Fruit fly (Drosophila melanogaster) whole organism, adult: ENCODE results near the gene CG31482.

ENCODE experiments used
- CG11617 ChIP-seq: fragments of 200-800 bp; sonication (Bioruptor generic); optimal IDR thresholded peaks from 2 replicates; lab custom pipeline; 2017; ENCODE audit warnings: mild to moderate bottlenecking, missing biosample characterization, missing genetic modification reagents, missing genetic modification characterization
- CG12768 ChIP-seq: fragments of 200-800 bp; sonication (Bioruptor generic); optimal IDR thresholded peaks from 2 replicates; lab custom pipeline; 2017; ENCODE audit warnings: missing biosample characterization, missing genetic modification characterization, mild to moderate bottlenecking, moderate library complexity, missing genetic modification reagents
- CG14711 ChIP-seq: fragments of 200-800 bp; sonication (Bioruptor generic); optimal IDR thresholded peaks from 2 replicates; lab custom pipeline; 2018; ENCODE audit warnings: missing biosample characterization, mild to moderate bottlenecking, missing genetic modification characterization, moderate library complexity
- CG1620 ChIP-seq: fragments of 200-800 bp; sonication (Bioruptor generic); optimal IDR thresholded peaks from 2 replicates; lab custom pipeline; 2016; ENCODE audit warnings: missing biosample characterization, missing genetic modification characterization
- CG33017 ChIP-seq: fragments of 200-800 bp; sonication (Bioruptor generic); optimal IDR thresholded peaks from 2 replicates; lab custom pipeline; 2018; ENCODE audit warnings: missing biosample characterization, mild to moderate bottlenecking, missing genetic modification characterization, moderate library complexity
- CG5204 ChIP-seq: fragments of 200-800 bp; sonication (Bioruptor generic); optimal IDR thresholded peaks from 2 replicates; lab custom pipeline; 2016; ENCODE audit warnings: missing biosample characterization, missing genetic modification characterization
- CG7045 ChIP-seq: fragments of 200-800 bp; sonication (Bioruptor generic); optimal IDR thresholded peaks from 2 replicates; lab custom pipeline; 2017; ENCODE audit warnings: missing biosample characterization, mild to moderate bottlenecking, missing genetic modification characterization
- CG7101 ChIP-seq: fragments of 200-800 bp; sonication (Bioruptor generic); optimal IDR thresholded peaks from 2 replicates; lab custom pipeline; 2018; ENCODE audit warnings: missing biosample characterization, mild to moderate bottlenecking, missing genetic modification characterization, moderate library complexity
- Clk ChIP-seq: fragments of 200-800 bp; sonication (Bioruptor generic); optimal IDR thresholded peaks from 2 replicates; lab custom pipeline; 2017; ENCODE audit warnings: missing biosample characterization, missing genetic modification characterization
- Crg-1 ChIP-seq: fragments of 200-800 bp; sonication (Bioruptor generic); optimal IDR thresholded peaks from 2 replicates; lab custom pipeline; 2016; ENCODE audit warnings: missing biosample characterization, missing genetic modification characterization
- Hr96 ChIP-seq: fragments of 200-800 bp; sonication (Bioruptor generic); optimal IDR thresholded peaks from 2 replicates; lab custom pipeline; 2016; ENCODE audit warnings: missing biosample characterization, missing genetic modification characterization
- Mnt ChIP-seq: fragments of 200-800 bp; sonication (Bioruptor generic); optimal IDR thresholded peaks from 2 replicates; lab custom pipeline; 2016; ENCODE audit warnings: missing biosample characterization, mild to moderate bottlenecking, missing genetic modification characterization
- bab1 ChIP-seq: fragments of 200-800 bp; sonication (Bioruptor generic); optimal IDR thresholded peaks from 3 replicates; lab custom pipeline; 2019; ENCODE audit warnings: missing biosample characterization, mild to moderate bottlenecking, missing genetic modification characterization, moderate library complexity
- cic ChIP-seq: fragments of 200-800 bp; sonication (Bioruptor generic); optimal IDR thresholded peaks from 2 replicates; lab custom pipeline; 2017; ENCODE audit warnings: missing biosample characterization, mild to moderate bottlenecking, missing genetic modification characterization, moderate library complexity
- cnc ChIP-seq, 2 experiments: fragments of >200 bp; optimal IDR thresholded peaks; 2 replicates each; lab custom pipeline; 2017
- kay ChIP-seq: fragments of 200-800 bp; sonication (Bioruptor generic); peaks from one replicate; lab custom pipeline; 2016; ENCODE audit warnings: missing biosample characterization, missing genetic modification characterization, borderline replicate concordance
- ovo ChIP-seq: fragments of 200-800 bp; sonication (Bioruptor generic); optimal IDR thresholded peaks from 2 replicates; lab custom pipeline; 2016; ENCODE audit warnings: missing biosample characterization, missing genetic modification characterization
- pad ChIP-seq: fragments of 200-800 bp; sonication (Bioruptor generic); optimal IDR thresholded peaks from 3 replicates; lab custom pipeline; 2017; ENCODE audit warnings: missing biosample characterization, missing genetic modification characterization, mild to moderate bottlenecking, moderate library complexity, missing genetic modification reagents
- tj ChIP-seq: fragments of 200-800 bp; sonication (Bioruptor generic); optimal IDR thresholded peaks from 3 replicates; lab custom pipeline; 2017; ENCODE audit warnings: missing biosample characterization, mild to moderate bottlenecking, missing genetic modification characterization, moderate library complexity
- toe ChIP-seq: fragments of 200-800 bp; sonication (Bioruptor generic); optimal IDR thresholded peaks from 2 replicates; lab custom pipeline; 2016; ENCODE audit warnings: missing biosample characterization, missing genetic modification characterization

Gene CG31482

DNA sequence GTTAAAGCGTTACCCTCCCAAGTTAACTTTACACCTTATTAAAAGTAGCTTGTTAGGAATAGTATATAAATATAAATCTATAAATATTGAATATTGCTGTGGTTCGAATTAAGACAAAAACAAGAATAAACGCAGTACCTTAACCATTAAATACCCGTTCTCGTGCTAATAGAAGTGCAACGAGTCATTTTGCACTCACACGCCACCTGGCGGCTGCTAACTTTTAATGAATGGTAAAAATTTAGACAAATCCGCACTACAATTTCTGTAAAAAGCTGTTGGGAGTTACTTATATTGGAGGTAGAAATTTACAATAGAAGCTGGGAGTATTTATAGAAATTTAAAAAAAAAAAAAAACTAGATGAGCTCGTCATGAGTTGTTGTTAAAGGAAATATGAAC lies 4.1 kb downstream of the CG31482 start:
- no peak for TF ChIP-seq CG7101 (tag; lab: Kevin White, UChicago)
- no peak for TF ChIP-seq CG11617 (GFP tag; lab: Kevin White, UChicago)
- TF ChIP-seq CG33017: no peak
- no peak for TF ChIP-seq toe (GFP tag; lab: Kevin White, UChicago)
- TF ChIP-seq Clk (GFP tag; lab: Kevin White, UChicago): no peak
- TF ChIP-seq CG5204 (GFP tag; lab: Kevin White, UChicago): no peak
- TF ChIP-seq bab1: no peak
- TF ChIP-seq CG14711: no peak
- no peak for TF ChIP-seq kay (GFP tag; lab: Kevin White, UChicago)
- TF ChIP-seq Hr96 (GFP tag; lab: Kevin White, UChicago): no peak

dm6 chr3R:6608814-6609213 lies 7.8 kb downstream of the CG31482 start, which contains the start of gene glob2:
glob2 (minus strand) TSS chr3R:6608914.
- TF ChIP-seq cnc (optimal IDR thresholded peaks at IDR 0.05; lab: Kevin White, UChicago) (no peak), CG33017 (no peak), CG1620 (no peak)

- TF ChIP-seq CG5204 (GFP tag; lab: Kevin White, UChicago): no peak
- TF ChIP-seq CG33017: no peak
- TF ChIP-seq Clk (GFP tag; lab: Kevin White, UChicago): no peak
- no peak for TF ChIP-seq CG1620
- TF ChIP-seq Hr96 (GFP tag; lab: Kevin White, UChicago): no peak
- TF ChIP-seq cic (GFP tag; lab: Kevin White, UChicago): no peak
- no peak for TF ChIP-seq ovo (GFP tag; lab: Kevin White, UChicago)
- TF ChIP-seq Mnt (GFP tag; lab: Kevin White, UChicago): no peak
Measured at dm6 chr3R:6627800-6628199, 26.8 kb downstream of the CG31482 start, which contains the start of gene sowi. sowi (minus strand) TSS chr3R:6627900.

DNA sequence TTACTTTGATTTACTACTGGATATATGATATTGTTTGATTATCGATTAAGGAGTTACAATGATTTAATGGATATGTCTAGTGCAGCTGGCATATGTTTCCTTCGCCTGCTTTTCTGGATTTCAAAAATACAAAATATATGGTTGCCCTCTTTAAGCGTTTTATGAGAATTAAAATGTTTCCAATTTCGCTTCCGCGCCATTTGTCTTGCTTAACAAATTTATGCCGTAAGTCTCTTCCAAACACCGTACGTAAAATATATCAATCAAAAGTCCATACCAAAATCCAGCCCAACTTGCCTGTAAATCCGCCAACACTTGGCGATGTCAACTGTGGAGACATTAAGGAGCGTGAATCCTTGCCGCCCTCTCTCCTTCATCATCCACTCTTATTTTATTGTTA lies 28.2 kb downstream of the CG31482 start, which contains the start of gene CG15177:
Gene CG15177, minus strand, starts transcription at position 101 of the 400 bp plus-strand sequence.
- no peak for TF ChIP-seq CG14711
- no peak for TF ChIP-seq cic (GFP tag; lab: Kevin White, UChicago)
- TF ChIP-seq Mnt (GFP tag; lab: Kevin White, UChicago): no peak
- TF ChIP-seq Crg-1: no peak

dm6 chr3R:6629851-6630250 lies 28.8 kb downstream of the CG31482 start, which contains the start of gene sunz:
sunz (plus strand) TSS chr3R:6630151.
- TF ChIP-seq tj (no peak), CG7101 (tag; lab: Kevin White, UChicago) (no peak), CG7045 (GFP tag; lab: Kevin White, UChicago) (no peak), kay (GFP tag; lab: Kevin White, UChicago) (no peak), bab1 (no peak), Crg-1 (no peak), pad (GFP tag; lab: Kevin White, UChicago) (no peak), CG12768 (GFP tag; lab: Kevin White, UChicago) (no peak), CG11617 (GFP tag; lab: Kevin White, UChicago) (no peak), CG33017 (no peak), Hr96 (GFP tag; lab: Kevin White, UChicago) (no peak), CG14711 (no peak), cnc (optimal IDR thresholded peaks at IDR 0.05; lab: Kevin White, UChicago) (no peak), cic (GFP tag; lab: Kevin White, UChicago) (no peak)

DNA sequence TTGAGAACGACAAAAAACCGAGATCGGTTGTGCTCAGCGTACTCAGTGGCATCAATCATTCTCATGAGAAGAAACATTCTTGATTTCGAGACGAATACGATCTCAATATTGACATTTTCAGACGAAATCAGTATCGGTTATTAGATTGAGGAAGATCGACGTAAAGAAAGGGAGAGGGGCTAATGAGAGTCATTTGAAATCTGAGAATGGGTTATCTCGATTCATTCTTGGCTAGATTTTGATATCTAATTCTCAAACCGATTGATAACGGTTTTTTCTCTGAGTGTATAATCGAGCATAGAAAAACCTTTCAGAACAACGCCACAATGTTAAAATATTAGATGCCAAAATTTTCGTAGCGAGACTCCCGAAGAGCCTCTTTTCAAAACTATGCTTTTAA lies 39.9 kb downstream of the CG31482 start, which contains the start of gene CG31286:
Gene CG31286, plus strand, starts transcription at position 301 of the 400 bp plus-strand sequence.
- TF ChIP-seq cic (GFP tag; lab: Kevin White, UChicago): no peak
- no peak for TF ChIP-seq CG11617 (GFP tag; lab: Kevin White, UChicago)
- no peak for TF ChIP-seq cnc (optimal IDR thresholded peaks at IDR 0.05; lab: Kevin White, UChicago)

DNA sequence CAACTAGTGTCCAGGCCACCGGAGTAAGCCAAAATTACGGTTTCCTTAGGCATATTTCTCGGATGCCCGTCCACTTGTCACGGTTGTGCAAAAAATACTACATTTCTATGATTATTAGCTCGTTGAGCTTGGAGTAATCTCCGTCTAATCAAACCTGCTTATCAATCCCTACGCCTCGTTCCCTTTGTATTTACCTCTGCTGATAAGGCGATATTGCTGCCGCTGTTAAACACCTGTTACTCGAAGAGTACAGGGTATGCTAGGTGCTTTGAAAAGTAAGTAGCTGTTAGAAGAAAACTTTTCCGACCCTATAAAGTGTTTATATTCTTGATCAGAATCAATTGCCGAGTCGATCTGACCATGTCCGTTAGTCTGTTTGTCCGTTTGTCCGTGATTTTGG lies 43.3 kb downstream of the CG31482 start, which contains the start of gene Ass:
Gene Ass, minus strand, starts transcription at position 101 of the 400 bp plus-strand sequence.
- TF ChIP-seq cic (GFP tag; lab: Kevin White, UChicago) (peak; percentile 34), kay (GFP tag; lab: Kevin White, UChicago) (no peak)

dm6 chr3R:6646740-6647139 lies 45.7 kb downstream of the CG31482 start, which contains the start of gene Taf1:
Taf1 (plus strand) TSS chr3R:6646889.
- peak; percentile 20 for TF ChIP-seq Hr96 (GFP tag; lab: Kevin White, UChicago)
- TF ChIP-seq toe (GFP tag; lab: Kevin White, UChicago): peak; percentile 60
- no peak for TF ChIP-seq Crg-1
- TF ChIP-seq bab1: peak; percentile 17
- TF ChIP-seq Mnt (GFP tag; lab: Kevin White, UChicago): peak; percentile 20
- TF ChIP-seq CG12768 (GFP tag; lab: Kevin White, UChicago): peak; percentile 39
- TF ChIP-seq CG14711: no peak
